Worm (Caenorhabditis elegans) whole organism, midembryonic: ENCODE results near the gene swt-1.

Experiments used
- med-1 ChIP-seq: sonication (generic microtip); optimal IDR thresholded peaks from 2 replicates; lab custom pipeline; 2017; ENCODE audit warnings: missing genetic modification characterization, mild to moderate bottlenecking, missing compliant biosample characterization, antibody characterized with exemption, missing genetic modification reagents; ENCODE audit not compliant: insufficient read depth
- ztf-23 ChIP-seq: fragments of 200-800 bp; sonication (Bioruptor generic); IDR thresholded peaks from 2 replicates; pipeline ENCODE4 v1.3.6; 2022; ENCODE audit warnings: missing genetic modification reagents, missing genetic modification characterization, missing compliant biosample characterization

- no peak for TF ChIP-seq med-1 (GFP tag; lab: Kevin White, UChicago)
- TF ChIP-seq ztf-23 (GFP tag; lab: Robert Waterston, UW), result no peak
These were observed 7.0 kb upstream of the swt-1 start for ce11 chrIV:300307-300706.
